Fruit fly (Drosophila melanogaster) whole organism, pupa: ENCODE data around the gene Wdfy2.

Source experiments
- CG12605 ChIP-seq: fragments of 200-800 bp; sonication (Bioruptor generic); IDR thresholded peaks from 2 replicates; pipeline ENCODE4 v1.3.6; 2022; ENCODE audit warnings: missing biosample characterization, missing genetic modification characterization
- CG13204 ChIP-seq: fragments of 200-800 bp; sonication (Bioruptor generic); optimal IDR thresholded peaks from 2 replicates; lab custom pipeline; 2018; ENCODE audit warnings: missing biosample characterization, mild to moderate bottlenecking, missing genetic modification characterization, moderate library complexity
- CG14655 ChIP-seq: fragments of 200-800 bp; sonication (Bioruptor generic); optimal IDR thresholded peaks from 3 replicates; lab custom pipeline; 2017; ENCODE audit warnings: mild to moderate bottlenecking, missing biosample characterization, missing genetic modification reagents, missing genetic modification characterization
- EcR ChIP-seq: fragments of 200-800 bp; sonication (Bioruptor generic); optimal IDR thresholded peaks from 3 replicates; lab custom pipeline; 2019; ENCODE audit warnings: missing biosample characterization, missing genetic modification characterization, mild to moderate bottlenecking, moderate library complexity, missing genetic modification reagents

DNA sequence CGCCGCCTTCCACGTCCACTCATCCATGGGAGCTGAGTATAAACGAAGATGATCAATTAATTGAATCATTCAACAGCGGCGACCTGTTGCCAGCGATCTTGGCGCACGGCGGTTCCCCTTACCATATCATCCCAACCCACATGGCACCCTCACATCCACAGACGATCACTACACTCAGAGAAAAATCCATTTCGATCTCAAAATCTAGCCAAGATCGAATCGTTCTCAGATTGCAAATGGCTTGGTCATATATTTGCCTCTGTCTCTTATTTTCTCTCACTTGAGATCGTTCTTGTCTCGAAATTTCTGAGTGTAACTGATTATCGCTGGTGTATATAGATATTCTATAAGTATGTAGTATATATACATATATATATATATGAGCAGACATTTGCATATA, 45.3 kb downstream of the Wdfy2 start:
- TF ChIP-seq CG13204 (GFP tag; lab: Kevin White, UChicago) (no peak), CG12605 (GFP tag; lab: Robert Waterston, UW) (no peak), CG14655 (GFP tag; lab: Kevin White, UChicago) (peak; percentile 59), EcR (GFP tag; lab: Kevin White, UChicago) (no peak)
